Worm (Caenorhabditis elegans) whole organism, late embryonic: ENCODE data around the gene W04H10.5.
"Not testable (repeated sequence)": the region's sequence is repeated elsewhere in the genome, so short reads cannot be mapped to it uniquely, and the experiment has no call there.

ENCODE experiments used
- C38D4.7 ChIP-seq: fragments of 200-800 bp; sonication (Bioruptor generic); optimal IDR thresholded peaks from 2 replicates; lab custom pipeline; 2018; ENCODE audit warnings: mild to moderate bottlenecking, missing genetic modification characterization, moderate library complexity, missing compliant biosample characterization
- F13H6.1 ChIP-seq: sonication (generic microtip); optimal IDR thresholded peaks from 2 replicates; lab custom pipeline; 2016; ENCODE audit warnings: missing genetic modification characterization, missing compliant biosample characterization
- K02D7.2 ChIP-seq: sonication (generic microtip); optimal IDR thresholded peaks from 2 replicates; lab custom pipeline; 2017; ENCODE audit warnings: mild to moderate bottlenecking, missing genetic modification characterization, missing compliant biosample characterization
- K09A11.1 ChIP-seq: sonication (generic microtip); optimal IDR thresholded peaks from 2 replicates; lab custom pipeline; 2017; ENCODE audit warnings: antibody characterized with exemption, mild to moderate bottlenecking, missing genetic modification characterization, missing compliant biosample characterization; ENCODE audit not compliant: insufficient read depth
- T23F11.4 ChIP-seq: fragments of 200-800 bp; sonication (Bioruptor generic); optimal IDR thresholded peaks from 2 replicates; lab custom pipeline; 2018; ENCODE audit warnings: mild to moderate bottlenecking, missing genetic modification characterization, missing compliant biosample characterization
- Y22D7AL.16 ChIP-seq: sonication (generic microtip); optimal IDR thresholded peaks from 2 replicates; lab custom pipeline; 2016; ENCODE audit warnings: missing genetic modification characterization, missing compliant biosample characterization
- ama-1 ChIP-seq: fragments of 150-350 bp; optimal IDR thresholded peaks from 2 replicates; lab custom pipeline; 2014
- ceh-14 ChIP-seq: sonication (generic microtip); optimal IDR thresholded peaks from 2 replicates; lab custom pipeline; 2016; ENCODE audit warnings: missing genotype, missing genetic modification characterization, missing compliant biosample characterization
- ceh-18 ChIP-seq: sonication (generic microtip); optimal IDR thresholded peaks from 2 replicates; lab custom pipeline; 2016; ENCODE audit warnings: missing genetic modification characterization, missing compliant biosample characterization
- ceh-2 ChIP-seq: sonication (generic microtip); optimal IDR thresholded peaks from 2 replicates; lab custom pipeline; 2016; ENCODE audit warnings: missing genotype, missing genetic modification characterization, missing compliant biosample characterization
- ceh-24 ChIP-seq: sonication (generic microtip); optimal IDR thresholded peaks from 2 replicates; lab custom pipeline; 2016; ENCODE audit warnings: mild to moderate bottlenecking, missing genetic modification characterization, missing compliant biosample characterization
- ceh-30 ChIP-seq: fragments of 150-350 bp; optimal IDR thresholded peaks from 2 replicates; lab custom pipeline; 2014; ENCODE audit warnings: missing biosample characterization, missing genetic modification characterization
- ceh-31 ChIP-seq: sonication (generic microtip); optimal IDR thresholded peaks from 2 replicates; lab custom pipeline; 2016; ENCODE audit warnings: missing genetic modification characterization, missing compliant biosample characterization
- ceh-34 ChIP-seq: sonication (generic microtip); optimal IDR thresholded peaks from 2 replicates; lab custom pipeline; 2016; ENCODE audit warnings: mild to moderate bottlenecking, missing genetic modification characterization, missing compliant biosample characterization
- ceh-45 ChIP-seq: fragments of 200-800 bp; sonication (Bioruptor generic); IDR thresholded peaks from 2 replicates; pipeline ENCODE4 v1.3.6; 2022; ENCODE audit warnings: missing genetic modification reagents, missing genetic modification characterization, missing compliant biosample characterization
- ceh-9 ChIP-seq: sonication (generic microtip); optimal IDR thresholded peaks from 2 replicates; lab custom pipeline; 2016; ENCODE audit warnings: mild to moderate bottlenecking, missing genetic modification characterization, inconsistent platforms, missing compliant biosample characterization
- che-1 ChIP-seq: sonication (generic microtip); optimal IDR thresholded peaks from 2 replicates; lab custom pipeline; 2016; ENCODE audit warnings: mild to moderate bottlenecking, missing genetic modification characterization, missing compliant biosample characterization
- dmd-4 ChIP-seq: sonication (generic microtip); optimal IDR thresholded peaks from 2 replicates; lab custom pipeline; 2016; ENCODE audit warnings: borderline replicate concordance, missing genetic modification characterization, missing compliant biosample characterization
- dve-1 ChIP-seq: sonication (generic microtip); optimal IDR thresholded peaks from 2 replicates; lab custom pipeline; 2017; ENCODE audit warnings: antibody characterized with exemption, mild to moderate bottlenecking, missing genetic modification characterization, missing compliant biosample characterization
- elt-2 ChIP-seq: sonication (generic microtip); optimal IDR thresholded peaks from 2 replicates; lab custom pipeline; 2016; ENCODE audit warnings: missing genetic modification reagents, missing genetic modification characterization, missing compliant biosample characterization
- fax-1 ChIP-seq: sonication (generic microtip); optimal IDR thresholded peaks from 2 replicates; lab custom pipeline; 2016; ENCODE audit warnings: missing genotype, missing genetic modification characterization, missing compliant biosample characterization
- fkh-10 ChIP-seq: fragments of 150-350 bp; optimal IDR thresholded peaks from 2 replicates; lab custom pipeline; 2014; ENCODE audit warnings: missing biosample characterization, missing genetic modification reagents, missing genetic modification characterization
- fkh-6 ChIP-seq: sonication (generic microtip); optimal IDR thresholded peaks from 2 replicates; lab custom pipeline; 2016; ENCODE audit warnings: missing genetic modification characterization, missing compliant biosample characterization
- gmeb-2 ChIP-seq: sonication (generic microtip); optimal IDR thresholded peaks from 2 replicates; lab custom pipeline; 2016; ENCODE audit warnings: missing genetic modification characterization, inconsistent platforms, missing compliant biosample characterization
- hlh-13 ChIP-seq: fragments of 200-800 bp; sonication (Bioruptor generic); optimal IDR thresholded peaks from 2 replicates; lab custom pipeline; 2018; ENCODE audit warnings: mild to moderate bottlenecking, missing genetic modification characterization, missing compliant biosample characterization
- hlh-30 ChIP-seq: sonication (generic microtip); optimal IDR thresholded peaks from 2 replicates; lab custom pipeline; 2017; ENCODE audit warnings: antibody characterized with exemption, missing genetic modification characterization, missing compliant biosample characterization; ENCODE audit not compliant: insufficient read depth
- madf-2 ChIP-seq: sonication (generic microtip); optimal IDR thresholded peaks from 2 replicates; lab custom pipeline; 2017; ENCODE audit warnings: missing genetic modification characterization, missing compliant biosample characterization
- mec-3 ChIP-seq: sonication (generic microtip); optimal IDR thresholded peaks from 2 replicates; lab custom pipeline; 2016; ENCODE audit warnings: borderline replicate concordance, missing genetic modification characterization, missing compliant biosample characterization
- nfya-1 ChIP-seq: sonication (generic microtip); optimal IDR thresholded peaks from 2 replicates; lab custom pipeline; 2017; ENCODE audit warnings: missing genetic modification characterization, mild to moderate bottlenecking, missing compliant biosample characterization, antibody characterized with exemption, moderate library complexity
- nhr-232 ChIP-seq: sonication (generic microtip); optimal IDR thresholded peaks from 2 replicates; lab custom pipeline; 2016; ENCODE audit warnings: missing genetic modification characterization, missing compliant biosample characterization
- pat-9 ChIP-seq: fragments of 200-800 bp; sonication (Bioruptor generic); optimal IDR thresholded peaks from 2 replicates; lab custom pipeline; 2018; ENCODE audit warnings: mild to moderate bottlenecking, missing genetic modification characterization, moderate library complexity, missing compliant biosample characterization
- pqm-1 ChIP-seq: sonication (generic microtip); optimal IDR thresholded peaks from 2 replicates; lab custom pipeline; 2016; ENCODE audit warnings: missing genetic modification characterization, missing compliant biosample characterization
- pros-1 ChIP-seq: fragments of 150-350 bp; optimal IDR thresholded peaks from 2 replicates; lab custom pipeline; 2014; ENCODE audit warnings: missing biosample characterization, missing genetic modification reagents, missing genetic modification characterization
- sox-2 ChIP-seq: fragments of 200-800 bp; sonication (Bioruptor generic); IDR thresholded peaks from 2 replicates; pipeline ENCODE4 v1.3.6; 2022; ENCODE audit warnings: missing genetic modification reagents, missing genetic modification characterization, missing compliant biosample characterization
- sox-4 ChIP-seq: sonication (generic microtip); optimal IDR thresholded peaks from 2 replicates; lab custom pipeline; 2017; ENCODE audit warnings: mild to moderate bottlenecking, missing genetic modification characterization, inconsistent platforms, missing compliant biosample characterization
- tbx-2 ChIP-seq: sonication (generic microtip); optimal IDR thresholded peaks from 2 replicates; lab custom pipeline; 2016; ENCODE audit warnings: missing genetic modification characterization, missing compliant biosample characterization
- tbx-7 ChIP-seq: sonication (generic microtip); optimal IDR thresholded peaks from 2 replicates; lab custom pipeline; 2016; ENCODE audit warnings: missing genotype, missing genetic modification characterization, missing compliant biosample characterization
- unc-3 ChIP-seq, 2 experiments: fragments of 200-800 bp in 1 of 2; sonication (Bioruptor generic) in 1 of 2; sonication (generic microtip) in 1 of 2; conservative IDR thresholded peaks in 1 of 2; optimal IDR thresholded peaks in 1 of 2; 2 replicates each; pipeline versions ENCODE4 v1.3.6 to Lab custom; 2016 to 2022; ENCODE audit warnings: missing compliant biosample characterization in 2 of 2, missing genetic modification characterization in 2 of 2, missing genetic modification reagents in 1 of 2
- unc-42 ChIP-seq: sonication (generic microtip); optimal IDR thresholded peaks from 2 replicates; lab custom pipeline; 2016; ENCODE audit warnings: missing genotype, missing genetic modification characterization, missing compliant biosample characterization
- unc-55 ChIP-seq: sonication (generic microtip); optimal IDR thresholded peaks from 2 replicates; lab custom pipeline; 2017; ENCODE audit warnings: missing biosample characterization, missing genetic modification reagents, missing genetic modification characterization
- unc-86 ChIP-seq: sonication (generic microtip); optimal IDR thresholded peaks from 2 replicates; lab custom pipeline; 2016; ENCODE audit warnings: missing genetic modification characterization, missing compliant biosample characterization
- zip-5 ChIP-seq: sonication (generic microtip); optimal IDR thresholded peaks from 2 replicates; lab custom pipeline; 2016; ENCODE audit warnings: missing genetic modification characterization, missing compliant biosample characterization
- ztf-16 ChIP-seq: sonication (generic microtip); optimal IDR thresholded peaks from 2 replicates; lab custom pipeline; 2017; ENCODE audit warnings: missing genetic modification characterization, missing compliant biosample characterization

Gene W04H10.5

ce11 chrII:593221-593620 is 12.9 kb upstream of the W04H10.5 start, which contains the start of gene W08F4.1:
Gene W08F4.1 (plus strand): TSS chrII:593521.
- TF ChIP-seq sox-2; fkh-6 (tag; lab: Kevin White, UChicago); ceh-2 (tag; lab: Kevin White, UChicago): not testable (repeated sequence)

- TF ChIP-seq ceh-34, result no peak
Observed at ce11 chrII:596702-597101, 9.4 kb upstream of the W04H10.5 start.

- TF ChIP-seq nfya-1 (tag; lab: Kevin White, UChicago), result peak; percentile 19
- peak; percentile 31 for TF ChIP-seq ceh-31
- TF ChIP-seq unc-86 (tag; lab: Kevin White, UChicago), result no peak
- peak; percentile 35 for TF ChIP-seq unc-55 (GFP tag; lab: Kevin White, UChicago)
- peak; percentile 93 for TF ChIP-seq hlh-30 (tag; lab: Kevin White, UChicago)
- TF ChIP-seq, all 69 proteins: peak for 4
Observed at ce11 chrII:601305-601704, 4.8 kb upstream of the W04H10.5 start.

ce11 chrII:602020-602419 is 4.1 kb upstream of the W04H10.5 start, which contains the start of gene nhl-3:
Gene nhl-3 (minus strand): TSS chrII:602120.
- TF ChIP-seq pros-1 (tag; lab: Kevin White, UChicago), result no peak
- no peak for TF ChIP-seq ceh-45
- TF ChIP-seq unc-42 (tag; lab: Kevin White, UChicago), result no peak
- no peak for TF ChIP-seq tbx-7 (tag; lab: Kevin White, UChicago)
- TF ChIP-seq sox-4 (tag; lab: Kevin White, UChicago), result no peak
- TF ChIP-seq ceh-9 (tag; lab: Kevin White, UChicago), result no peak
- TF ChIP-seq dmd-4 (tag; lab: Kevin White, UChicago), result no peak
- TF ChIP-seq K02D7.2, result no peak
- TF ChIP-seq elt-2 (tag; lab: Kevin White, UChicago), result no peak
- TF ChIP-seq mec-3 (tag; lab: Kevin White, UChicago), result no peak
- no peak for TF ChIP-seq hlh-13
- no peak for TF ChIP-seq ama-1 (lab: Kevin White, UChicago)
- TF ChIP-seq gmeb-2 (tag; lab: Kevin White, UChicago), result no peak
- TF ChIP-seq madf-2 (tag; lab: Kevin White, UChicago), result no peak
- TF ChIP-seq ceh-18 (tag; lab: Kevin White, UChicago), result no peak
- no peak for TF ChIP-seq T23F11.4
- TF ChIP-seq, all 69 proteins: peak for 0

- TF ChIP-seq dve-1 (tag; lab: Kevin White, UChicago), result no peak
- TF ChIP-seq ceh-2 (tag; lab: Kevin White, UChicago), result no peak
- TF ChIP-seq ceh-24, result no peak
- TF ChIP-seq fkh-10 (GFP tag; lab: Kevin White, UChicago), result no peak
- no peak for TF ChIP-seq pat-9 (tag; lab: Kevin White, UChicago)
- no peak for TF ChIP-seq fax-1 (tag; lab: Kevin White, UChicago)
- no peak for TF ChIP-seq zip-5 (tag; lab: Kevin White, UChicago)
- TF ChIP-seq C38D4.7, result no peak
- no peak for TF ChIP-seq ama-1 (lab: Kevin White, UChicago)
- no peak for TF ChIP-seq ztf-16 (tag; lab: Kevin White, UChicago)
- peak; percentile 2 for TF ChIP-seq unc-42 (tag; lab: Kevin White, UChicago)
- TF ChIP-seq K09A11.1 (tag; lab: Kevin White, UChicago), result no peak
- no peak for TF ChIP-seq ceh-30 (tag; lab: Kevin White, UChicago)
- peak; percentile 38 for TF ChIP-seq ceh-31
- peak; percentile 57 for TF ChIP-seq nfya-1 (tag; lab: Kevin White, UChicago)
- TF ChIP-seq nhr-232 (tag; lab: Kevin White, UChicago), result no peak
- TF ChIP-seq pqm-1, result no peak
- TF ChIP-seq madf-2 (tag; lab: Kevin White, UChicago), result no peak
- no peak for TF ChIP-seq F13H6.1
- peak; percentile 39 for TF ChIP-seq tbx-2 (tag; lab: Kevin White, UChicago)
- no peak for TF ChIP-seq unc-3 (GFP tag; conservative IDR thresholded peaks at IDR 0.05; lab: Robert Waterston, UW)
- no peak for TF ChIP-seq unc-3 (tag; optimal IDR thresholded peaks at IDR 0.05; lab: Kevin White, UChicago)
- TF ChIP-seq T23F11.4, result no peak
- peak; percentile 33 for TF ChIP-seq ceh-18 (tag; lab: Kevin White, UChicago)
- TF ChIP-seq hlh-30 (tag; lab: Kevin White, UChicago), result peak; percentile 86
- TF ChIP-seq sox-2, result no peak
- no peak for TF ChIP-seq Y22D7AL.16
- TF ChIP-seq unc-86 (tag; lab: Kevin White, UChicago), result no peak
- TF ChIP-seq che-1 (tag; lab: Kevin White, UChicago), result no peak
- TF ChIP-seq ceh-14 (tag; lab: Kevin White, UChicago), result no peak
- peak; percentile 98 for TF ChIP-seq unc-55 (GFP tag; lab: Kevin White, UChicago)
Observed at ce11 chrII:602969-603368, 3.2 kb upstream of the W04H10.5 start.
